Fruit fly (Drosophila melanogaster): ENCODE results near the gene CG5131.

CG5131 gene

DNA sequence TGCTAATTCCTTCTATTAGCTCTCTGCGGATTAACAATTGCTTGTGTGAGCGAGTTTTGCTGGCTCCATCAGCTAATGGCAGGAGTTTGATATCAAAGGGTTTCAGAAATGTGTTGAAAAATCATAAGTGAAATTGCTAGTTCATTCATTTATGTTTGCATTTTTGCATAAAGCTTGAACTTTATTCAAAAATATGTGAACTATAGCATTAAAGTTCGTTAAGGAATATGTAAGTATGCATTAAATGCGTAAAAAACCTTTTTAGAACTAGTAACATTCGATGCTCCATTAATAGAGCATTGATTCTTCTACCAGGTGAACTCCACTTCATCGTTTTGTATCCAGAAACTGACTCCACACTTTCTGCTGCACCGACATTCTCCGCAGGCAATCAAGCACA is 8.4 kb downstream of the CG5131 start:
- TF ChIP-seq gl (tag; optimal IDR thresholded peaks at IDR 0.05), result no peak
- no peak for TF ChIP-seq CG17806 (tag; optimal IDR thresholded peaks at IDR 0.05)
- TF ChIP-seq CG10348 (GFP tag; IDR thresholded peaks at IDR 0.05), result no peak
- no peak for TF ChIP-seq CG4496 (GFP tag; IDR thresholded peaks at IDR 0.05)
- no peak for TF ChIP-seq fd96Ca (GFP tag; IDR thresholded peaks at IDR 0.05)
- TF ChIP-seq CG12605 (GFP tag; IDR thresholded peaks at IDR 0.05), result no peak

dm6 chr2L:17495759-17496158 is 11.5 kb downstream of the CG5131 start:
- TF ChIP-seq CG34367 (tag; optimal IDR thresholded peaks at IDR 0.05), result no peak
- no peak for TF ChIP-seq CG8159 (tag; optimal IDR thresholded peaks at IDR 0.05)
- no peak for TF ChIP-seq CG9948 (tag; optimal IDR thresholded peaks at IDR 0.05)
- no peak for TF ChIP-seq D1 (tag; optimal IDR thresholded peaks at IDR 0.05)
- TF ChIP-seq Snoo (tag; optimal IDR thresholded peaks at IDR 0.05), result no peak
- TF ChIP-seq CG12605 (GFP tag; IDR thresholded peaks at IDR 0.05), result no peak
- TF ChIP-seq CG15710 (tag; optimal IDR thresholded peaks at IDR 0.05), result no peak
- no peak for TF ChIP-seq gl (tag; optimal IDR thresholded peaks at IDR 0.05)
- no peak for TF ChIP-seq CG14655 (GFP tag; optimal IDR thresholded peaks at IDR 0.05)

DNA sequence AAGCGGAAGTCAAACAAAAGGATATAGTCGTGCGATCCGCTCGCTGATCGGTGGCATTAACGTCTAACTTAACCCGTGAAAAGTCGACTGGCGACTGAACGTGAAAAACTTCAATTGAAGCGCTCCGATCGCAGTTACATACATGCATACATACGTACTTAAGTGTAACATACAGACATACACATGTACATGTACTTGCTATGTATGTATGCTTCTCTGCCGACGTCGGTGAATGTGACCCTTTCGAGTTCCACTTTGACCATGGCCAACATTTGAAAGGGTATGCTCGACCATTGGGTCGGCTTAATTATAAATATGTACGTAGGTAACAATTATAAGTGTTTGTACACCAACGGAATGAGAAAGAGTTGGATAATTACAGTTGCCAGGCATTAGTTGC is 12.8 kb downstream of the CG5131 start, which contains the start of gene qua:
Gene qua (minus strand): TSS at position 101 of the 400 bp plus-strand sequence.
- TF ChIP-seq CG14655 (GFP tag; optimal IDR thresholded peaks at IDR 0.05), result peak; percentile 19
- no peak for TF ChIP-seq EcR (GFP tag; optimal IDR thresholded peaks at IDR 0.05)
- no peak for TF ChIP-seq gl (tag; optimal IDR thresholded peaks at IDR 0.05)

DNA sequence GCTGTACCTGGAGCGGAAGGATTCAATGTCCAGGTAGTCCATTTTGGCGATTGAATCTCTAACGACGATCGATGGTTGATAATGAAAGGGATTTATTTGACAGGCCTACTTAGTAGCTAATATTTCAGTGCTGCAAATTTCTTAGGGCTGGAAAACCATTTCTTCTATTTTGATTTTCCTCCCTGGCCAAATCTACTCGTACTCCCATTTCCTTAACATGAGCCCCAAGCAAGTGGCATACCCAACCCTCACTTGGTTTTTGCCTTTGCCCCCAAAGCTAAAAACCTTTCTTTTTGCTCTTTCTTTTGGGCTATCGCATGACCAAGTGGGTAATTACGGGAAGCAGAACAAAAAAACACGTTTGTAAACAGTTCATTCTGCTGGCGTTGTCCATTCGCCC is 14.4 kb downstream of the CG5131 start, which contains the start of gene CG15142:
Gene CG15142 (minus strand): TSS at position 101 of the 400 bp plus-strand sequence.
- TF ChIP-seq rn (GFP tag; IDR thresholded peaks at IDR 0.05), result no peak
- no peak for TF ChIP-seq CG34367 (tag; optimal IDR thresholded peaks at IDR 0.05)
- no peak for TF ChIP-seq CG13204 (GFP tag; optimal IDR thresholded peaks at IDR 0.05)
- no peak for TF ChIP-seq EcR (GFP tag; optimal IDR thresholded peaks at IDR 0.05)
- no peak for TF ChIP-seq Ets98B (GFP tag; IDR thresholded peaks at IDR 0.05)
- TF ChIP-seq Snoo (tag; optimal IDR thresholded peaks at IDR 0.05), result no peak
- TF ChIP-seq CG8301 (tag; optimal IDR thresholded peaks at IDR 0.05), result no peak
- TF ChIP-seq CG15710 (tag; optimal IDR thresholded peaks at IDR 0.05), result no peak
- TF ChIP-seq Pif1B (GFP tag; optimal IDR thresholded peaks at IDR 0.05), result no peak
- no peak for TF ChIP-seq CG9948 (tag; optimal IDR thresholded peaks at IDR 0.05)
- no peak for TF ChIP-seq CG12605 (GFP tag; IDR thresholded peaks at IDR 0.05)
- TF ChIP-seq CG17806 (tag; optimal IDR thresholded peaks at IDR 0.05), result no peak
- TF ChIP-seq CG14655 (GFP tag; optimal IDR thresholded peaks at IDR 0.05), result no peak
- TF ChIP-seq CG4496 (GFP tag; IDR thresholded peaks at IDR 0.05), result no peak
- no peak for TF ChIP-seq CG32121 (GFP tag; IDR thresholded peaks at IDR 0.05)
- TF ChIP-seq D1 (tag; optimal IDR thresholded peaks at IDR 0.05), result no peak
- TF ChIP-seq Pif1A (GFP tag; optimal IDR thresholded peaks at IDR 0.05), result no peak
- TF ChIP-seq CG10348 (GFP tag; IDR thresholded peaks at IDR 0.05), result no peak

dm6 chr2L:17500946-17501451 is 16.7 kb downstream of the CG5131 start, which contains the start of the genes mEFTs and Dhc36C:
TSS of gene mEFTs (minus strand) at chr2L:17501106.
TSS of gene Dhc36C (plus strand) at chr2L:17501401.
- TF ChIP-seq D1 (tag; optimal IDR thresholded peaks at IDR 0.05) (no peak), CG34367 (tag; optimal IDR thresholded peaks at IDR 0.05) (no peak), CG15710 (tag; optimal IDR thresholded peaks at IDR 0.05) (no peak), CG8301 (tag; optimal IDR thresholded peaks at IDR 0.05) (no peak), Ets98B (GFP tag; IDR thresholded peaks at IDR 0.05) (no peak), CG32121 (GFP tag; IDR thresholded peaks at IDR 0.05) (no peak), fd96Ca (GFP tag; IDR thresholded peaks at IDR 0.05) (no peak)

DNA sequence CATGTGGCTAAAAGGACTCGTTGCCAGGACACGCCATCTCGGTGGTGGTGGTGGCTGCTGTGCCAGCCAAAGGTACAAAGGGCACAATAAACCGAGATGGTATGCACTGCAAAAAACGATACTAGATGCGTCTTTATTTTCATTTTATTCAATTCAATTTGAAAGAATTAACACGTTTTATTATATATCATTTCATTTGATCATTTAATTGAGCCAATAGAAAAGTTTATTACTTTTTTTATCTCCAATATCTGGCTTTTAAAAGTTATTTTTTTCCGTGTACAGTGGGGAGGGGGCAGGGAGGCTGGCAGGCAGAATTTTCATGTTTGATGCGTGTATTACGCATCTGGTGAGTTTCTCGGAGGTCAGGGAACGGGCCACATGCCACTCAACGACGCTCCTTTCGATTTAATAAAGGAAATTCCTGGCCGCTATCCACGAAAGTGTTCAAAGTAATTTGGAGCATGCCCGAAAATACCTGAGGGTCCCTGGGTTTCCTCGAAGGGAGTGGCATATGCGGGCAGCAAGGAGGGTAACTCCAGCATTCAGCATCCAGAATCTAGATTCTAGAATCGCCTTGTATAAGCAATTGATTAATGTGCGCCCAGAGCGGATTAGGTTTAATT is 29.9 kb downstream of the CG5131 start:
- TF ChIP-seq CG8159 (tag; optimal IDR thresholded peaks at IDR 0.05) (peak; percentile 75), EcR (GFP tag; optimal IDR thresholded peaks at IDR 0.05) (no peak), CG34367 (tag; optimal IDR thresholded peaks at IDR 0.05) (peak; percentile 15), Pif1B (GFP tag; optimal IDR thresholded peaks at IDR 0.05) (peak; percentile 19), Pif1A (GFP tag; optimal IDR thresholded peaks at IDR 0.05) (peak; percentile 25), CG14655 (GFP tag; optimal IDR thresholded peaks at IDR 0.05) (peak; percentile 8)

DNA sequence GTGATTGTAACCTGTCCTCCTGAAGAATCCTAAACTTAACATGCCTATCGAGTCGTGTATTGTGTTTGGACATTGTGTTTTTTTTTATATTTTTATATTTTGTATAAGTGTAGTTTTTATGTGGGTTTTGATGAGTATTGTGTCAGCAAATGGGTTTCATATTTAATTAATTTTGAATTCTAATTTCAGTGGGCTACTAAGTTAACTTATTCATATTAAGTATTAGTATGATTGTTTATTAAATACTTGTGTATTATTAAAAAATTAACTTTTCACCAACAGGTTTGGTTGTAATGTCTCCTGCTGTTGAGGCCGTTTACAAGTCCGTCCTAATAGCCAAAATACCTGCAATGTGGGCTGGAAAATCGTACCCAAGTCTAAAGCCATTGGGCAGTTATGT is 40.1 kb downstream of the CG5131 start, which contains the start of gene CG15143:
Gene CG15143 (minus strand): TSS at position 101 of the 400 bp plus-strand sequence.
- TF ChIP-seq CG10348 (GFP tag; IDR thresholded peaks at IDR 0.05) (no peak), Ets98B (GFP tag; IDR thresholded peaks at IDR 0.05) (no peak), CG12605 (GFP tag; IDR thresholded peaks at IDR 0.05) (no peak), Snoo (tag; optimal IDR thresholded peaks at IDR 0.05) (no peak), CG4496 (GFP tag; IDR thresholded peaks at IDR 0.05) (no peak), CG13204 (GFP tag; optimal IDR thresholded peaks at IDR 0.05) (no peak), rn (GFP tag; IDR thresholded peaks at IDR 0.05) (no peak), Pif1A (GFP tag; optimal IDR thresholded peaks at IDR 0.05) (no peak), D1 (tag; optimal IDR thresholded peaks at IDR 0.05) (no peak), CG8159 (tag; optimal IDR thresholded peaks at IDR 0.05) (no peak), Pif1B (GFP tag; optimal IDR thresholded peaks at IDR 0.05) (no peak), CG32121 (GFP tag; IDR thresholded peaks at IDR 0.05) (no peak), CG15710 (tag; optimal IDR thresholded peaks at IDR 0.05) (no peak), CG9948 (tag; optimal IDR thresholded peaks at IDR 0.05) (no peak), CG14655 (GFP tag; optimal IDR thresholded peaks at IDR 0.05) (no peak), CG34367 (tag; optimal IDR thresholded peaks at IDR 0.05) (no peak), EcR (GFP tag; optimal IDR thresholded peaks at IDR 0.05) (no peak), fd96Ca (GFP tag; IDR thresholded peaks at IDR 0.05) (no peak), CG17806 (tag; optimal IDR thresholded peaks at IDR 0.05) (no peak)
